Fruit fly (Drosophila melanogaster) whole organism, embryonic: ENCODE measurements around the gene Alg11.

Experiments
- B-H2 ChIP-seq: fragments of 200-800 bp; sonication (Bioruptor generic); optimal IDR thresholded peaks from 2 replicates; lab custom pipeline; 2018; ENCODE audit warnings: missing biosample characterization, mild to moderate bottlenecking, missing genetic modification characterization
- BtbVII ChIP-seq: fragments of 200-800 bp; sonication (Bioruptor generic); optimal IDR thresholded peaks from 3 replicates; lab custom pipeline; 2017; ENCODE audit warnings: missing biosample characterization, mild to moderate bottlenecking, missing genetic modification characterization
- CG1233 ChIP-seq: fragments of 200-800 bp; sonication (Bioruptor generic); optimal IDR thresholded peaks from 4 replicates; lab custom pipeline; 2018; ENCODE audit warnings: missing biosample characterization, mild to moderate bottlenecking, missing genetic modification characterization
- CG1602 ChIP-seq: fragments of 200-800 bp; sonication (Bioruptor generic); optimal IDR thresholded peaks from 3 replicates; lab custom pipeline; 2016; ENCODE audit warnings: missing biosample characterization, missing genetic modification characterization
- CG16815 ChIP-seq: fragments of 200-800 bp; sonication (Bioruptor generic); optimal IDR thresholded peaks from 3 replicates; lab custom pipeline; 2017; ENCODE audit warnings: missing biosample characterization, mild to moderate bottlenecking, missing genetic modification characterization
- CG17612 ChIP-seq: fragments of 200-800 bp; sonication (Bioruptor generic); IDR thresholded peaks from 2 replicates; pipeline ENCODE4 v1.3.6; 2022; ENCODE audit warnings: missing biosample characterization, missing genetic modification characterization
- CG17802 ChIP-seq: fragments of 200-800 bp; sonication (Bioruptor generic); optimal IDR thresholded peaks from 2 replicates; lab custom pipeline; 2018; ENCODE audit warnings: missing biosample characterization, mild to moderate bottlenecking, missing genetic modification characterization, moderate library complexity
- CG18599 ChIP-seq: fragments of 200-800 bp; sonication (Bioruptor generic); optimal IDR thresholded peaks from 3 replicates; lab custom pipeline; 2017; ENCODE audit warnings: missing biosample characterization, missing genetic modification characterization, mild to moderate bottlenecking, moderate library complexity, missing genetic modification reagents
- CG18619 ChIP-seq: fragments of 200-800 bp; sonication (Bioruptor generic); optimal IDR thresholded peaks from 3 replicates; lab custom pipeline; 2017; ENCODE audit warnings: missing biosample characterization, mild to moderate bottlenecking, missing genetic modification characterization
- CG2129 ChIP-seq: fragments of 200-800 bp; sonication (Bioruptor generic); IDR thresholded peaks from 2 replicates; pipeline ENCODE4 v1.3.6; 2022; ENCODE audit warnings: missing biosample characterization, missing genetic modification characterization; ENCODE audit not compliant: partially characterized antibody
- CG32532 ChIP-seq: fragments of 200-800 bp; sonication (Bioruptor generic); IDR thresholded peaks from 2 replicates; pipeline ENCODE4 v1.3.6; 2022; ENCODE audit warnings: missing biosample characterization, missing genetic modification characterization
- CG34224 ChIP-seq: fragments of 200-800 bp; sonication (Bioruptor generic); IDR thresholded peaks from 3 replicates; pipeline ENCODE4 v1.3.6; 2022; ENCODE audit warnings: missing biosample characterization, missing genetic modification characterization; ENCODE audit not compliant: partially characterized antibody
- CG6791 ChIP-seq: fragments of 200-800 bp; sonication (Bioruptor generic); IDR thresholded peaks from 3 replicates; pipeline ENCODE4 v1.3.6; 2022; ENCODE audit warnings: missing biosample characterization, missing genetic modification characterization; ENCODE audit not compliant: partially characterized antibody
- CG6813 ChIP-seq: fragments of 200-800 bp; sonication (Bioruptor generic); optimal IDR thresholded peaks from 2 replicates; lab custom pipeline; 2017; ENCODE audit warnings: missing biosample characterization, missing genetic modification characterization, mild to moderate bottlenecking, moderate library complexity, missing genetic modification reagents
- CG6854 ChIP-seq: fragments of 200-800 bp; sonication (Bioruptor generic); optimal IDR thresholded peaks from 3 replicates; lab custom pipeline; 2017; ENCODE audit warnings: missing biosample characterization, mild to moderate bottlenecking, missing genetic modification characterization
- CG7786 ChIP-seq: fragments of 200-800 bp; sonication (Bioruptor generic); optimal IDR thresholded peaks from 2 replicates; lab custom pipeline; 2016; ENCODE audit warnings: missing biosample characterization, missing genetic modification characterization
- CG8478 ChIP-seq: fragments of >200 bp; optimal IDR thresholded peaks from 2 replicates; lab custom pipeline; 2018
- CoRest ChIP-seq: fragments of 200-800 bp; sonication (Bioruptor generic); optimal IDR thresholded peaks from 3 replicates; lab custom pipeline; 2018; ENCODE audit warnings: missing biosample characterization, mild to moderate bottlenecking, missing genetic modification characterization, moderate library complexity
- E2f1 ChIP-seq: fragments of 200-800 bp; sonication (Bioruptor generic); IDR thresholded peaks from 2 replicates; pipeline ENCODE4 v1.3.6; 2022; ENCODE audit warnings: missing biosample characterization, missing genetic modification characterization
- Elba2 ChIP-seq: fragments of 200-800 bp; sonication (Bioruptor generic); optimal IDR thresholded peaks from 3 replicates; lab custom pipeline; 2016; ENCODE audit warnings: missing biosample characterization, missing genetic modification characterization
- Fer2 ChIP-seq: fragments of 200-800 bp; sonication (Bioruptor generic); optimal IDR thresholded peaks from 2 replicates; lab custom pipeline; 2018; ENCODE audit warnings: missing biosample characterization, mild to moderate bottlenecking, missing genetic modification characterization, moderate library complexity
- Gsc ChIP-seq: fragments of 200-800 bp; sonication (Bioruptor generic); IDR thresholded peaks from 2 replicates; pipeline ENCODE4 v1.3.6; 2022; ENCODE audit warnings: missing biosample characterization, missing genetic modification characterization
- Hmx ChIP-seq: fragments of 200-800 bp; sonication (Bioruptor generic); optimal IDR thresholded peaks from 2 replicates; lab custom pipeline; 2016; ENCODE audit warnings: missing biosample characterization, missing genetic modification characterization
- Hr51 ChIP-seq, 2 experiments: fragments of 200-800 bp; sonication (Bioruptor generic); optimal IDR thresholded peaks; 2 replicates in 1 of 2; 3 replicates in 1 of 2; lab custom pipeline; 2016 to 2018; ENCODE audit warnings: missing biosample characterization in 2 of 2, missing genetic modification characterization in 2 of 2, mild to moderate bottlenecking in 1 of 2, moderate library complexity in 1 of 2
- Hsf ChIP-seq: fragments of 200-800 bp; sonication (Bioruptor generic); optimal IDR thresholded peaks from 3 replicates; lab custom pipeline; 2016; ENCODE audit warnings: missing biosample characterization, missing genetic modification characterization
- MTF-1 ChIP-seq: fragments of 200-800 bp; sonication (Bioruptor generic); optimal IDR thresholded peaks from 2 replicates; lab custom pipeline; 2018; ENCODE audit warnings: missing biosample characterization, mild to moderate bottlenecking, missing genetic modification characterization, borderline replicate concordance
- Mrtf ChIP-seq: fragments of 200-800 bp; sonication (Bioruptor generic); IDR thresholded peaks from 3 replicates; pipeline ENCODE4 v1.3.6; 2022; ENCODE audit warnings: missing biosample characterization, missing genetic modification characterization
- Nf-YA ChIP-seq: fragments of 200-800 bp; sonication (Bioruptor generic); IDR thresholded peaks from 2 replicates; pipeline ENCODE4 v1.3.6; 2022; ENCODE audit warnings: missing biosample characterization, missing genetic modification characterization
- Rfx ChIP-seq: fragments of 200-800 bp; sonication (Bioruptor generic); IDR thresholded peaks from 2 replicates; pipeline ENCODE4 v1.3.6; 2022; ENCODE audit warnings: missing biosample characterization, missing genetic modification characterization
- Rx ChIP-seq: fragments of 200-800 bp; sonication (Bioruptor generic); IDR thresholded peaks from 2 replicates; pipeline ENCODE4 v1.3.6; 2022; ENCODE audit warnings: missing biosample characterization, missing genetic modification characterization
- Sox102F ChIP-seq: fragments of 200-800 bp; sonication (Bioruptor generic); optimal IDR thresholded peaks from 2 replicates; lab custom pipeline; 2018; ENCODE audit warnings: missing biosample characterization, mild to moderate bottlenecking, missing genetic modification characterization, moderate library complexity
- Sry-β ChIP-seq: fragments of 200-800 bp; sonication (Bioruptor generic); optimal IDR thresholded peaks from 2 replicates; lab custom pipeline; 2018; ENCODE audit warnings: missing biosample characterization, mild to moderate bottlenecking, missing genetic modification characterization, moderate library complexity
- YL-1 ChIP-seq: fragments of 200-800 bp; sonication (Bioruptor generic); optimal IDR thresholded peaks from 3 replicates; lab custom pipeline; 2017; ENCODE audit warnings: missing biosample characterization, mild to moderate bottlenecking, missing genetic modification characterization
- aop ChIP-seq: fragments of 200-800 bp; sonication (Bioruptor generic); IDR thresholded peaks from 2 replicates; pipeline ENCODE4 v1.3.6; 2022; ENCODE audit warnings: missing biosample characterization, missing genetic modification characterization
- dan ChIP-seq: fragments of 200-800 bp; sonication (Bioruptor generic); IDR thresholded peaks from 2 replicates; pipeline ENCODE4 v1.3.6; 2022; ENCODE audit warnings: missing biosample characterization, missing genetic modification characterization
- dati ChIP-seq: fragments of 200-800 bp; sonication (Bioruptor generic); IDR thresholded peaks from 2 replicates; pipeline ENCODE4 v1.3.6; 2022; ENCODE audit warnings: missing biosample characterization, missing genetic modification characterization
- dysf ChIP-seq: fragments of 200-800 bp; sonication (Bioruptor generic); IDR thresholded peaks from 3 replicates; pipeline ENCODE4 v1.3.6; 2022; ENCODE audit warnings: missing biosample characterization, missing genetic modification characterization
- ewg ChIP-seq: fragments of 200-800 bp; sonication (Bioruptor generic); optimal IDR thresholded peaks from 3 replicates; lab custom pipeline; 2017; ENCODE audit warnings: mild to moderate bottlenecking, missing biosample characterization, missing genetic modification reagents, missing genetic modification characterization
- eyg ChIP-seq: fragments of 200-800 bp; sonication (Bioruptor generic); optimal IDR thresholded peaks from 3 replicates; lab custom pipeline; 2016; ENCODE audit warnings: missing biosample characterization, missing genetic modification characterization
- ind ChIP-seq: fragments of 200-800 bp; sonication (Bioruptor generic); optimal IDR thresholded peaks from 3 replicates; lab custom pipeline; 2016; ENCODE audit warnings: missing biosample characterization, missing genetic modification characterization
- maf-S ChIP-seq: fragments of 200-800 bp; sonication (Bioruptor generic); optimal IDR thresholded peaks from 2 replicates; lab custom pipeline; 2016; ENCODE audit warnings: missing biosample characterization, missing genetic modification characterization
- mld ChIP-seq: fragments of 200-800 bp; sonication (Bioruptor generic); IDR thresholded peaks from 3 replicates; pipeline ENCODE4 v1.3.6; 2022; ENCODE audit warnings: missing biosample characterization, missing genetic modification characterization; ENCODE audit not compliant: partially characterized antibody
- nom ChIP-seq: fragments of 200-800 bp; sonication (Bioruptor generic); optimal IDR thresholded peaks from 2 replicates; lab custom pipeline; 2017; ENCODE audit warnings: missing biosample characterization, missing genetic modification characterization, mild to moderate bottlenecking, moderate library complexity, missing genetic modification reagents
- slp2 ChIP-seq: fragments of 200-800 bp; sonication (Bioruptor generic); optimal IDR thresholded peaks from 2 replicates; lab custom pipeline; 2016; ENCODE audit warnings: missing biosample characterization, missing genetic modification characterization
- sna ChIP-seq: fragments of 200-800 bp; sonication (Bioruptor generic); IDR thresholded peaks from 2 replicates; pipeline ENCODE4 v1.3.6; 2022; ENCODE audit warnings: missing biosample characterization, missing genetic modification characterization; ENCODE audit not compliant: partially characterized antibody
- so ChIP-seq: fragments of 200-800 bp; sonication (Bioruptor generic); IDR thresholded peaks from 3 replicates; pipeline ENCODE4 v1.3.6; 2022; ENCODE audit warnings: missing biosample characterization, missing genetic modification characterization
- sob ChIP-seq: fragments of 200-800 bp; sonication (Bioruptor generic); IDR thresholded peaks from 2 replicates; pipeline ENCODE4 v1.3.6; 2022; ENCODE audit warnings: missing biosample characterization, missing genetic modification characterization
- vfl ChIP-seq: fragments of 200-800 bp; sonication (Bioruptor generic); optimal IDR thresholded peaks from 2 replicates; lab custom pipeline; 2016; ENCODE audit warnings: missing biosample characterization, missing genetic modification characterization
- vnd ChIP-seq: fragments of 200-800 bp; sonication (Bioruptor generic); IDR thresholded peaks from 3 replicates; pipeline ENCODE4 v1.3.6; 2022; ENCODE audit warnings: missing biosample characterization, missing genetic modification characterization; ENCODE audit not compliant: partially characterized antibody

The Alg11 gene

dm6 chr3L:21639059-21639458 is 13.5 kb downstream of the Alg11 start, which contains the start of gene CG32445:
CG32445 (plus strand) TSS chr3L:21639359.
- TF ChIP-seq Sry-β (GFP tag; lab: Kevin White, UChicago) (no peak), E2f1 (GFP tag; lab: Robert Waterston, UW) (no peak), maf-S (GFP tag; lab: Kevin White, UChicago) (no peak), eyg (GFP tag; lab: Kevin White, UChicago) (no peak), Sox102F (GFP tag; lab: Kevin White, UChicago) (no peak), CG1233 (GFP tag; lab: Kevin White, UChicago) (no peak), CG17802 (tag; lab: Kevin White, UChicago) (no peak), Rx (GFP tag; lab: Robert Waterston, UW) (no peak), aop (GFP tag; lab: Robert Waterston, UW) (no peak), sna (no peak), Hsf (GFP tag; lab: Kevin White, UChicago) (no peak), CG1602 (GFP tag; lab: Kevin White, UChicago) (no peak), CG17612 (GFP tag; lab: Robert Waterston, UW) (no peak), Hr51 (GFP tag; optimal IDR thresholded peaks at IDR 0.05; lab: Kevin White, UChicago) (no peak), so (GFP tag; lab: Robert Waterston, UW) (no peak), Gsc (GFP tag; lab: Robert Waterston, UW) (no peak), CG16815 (GFP tag; lab: Kevin White, UChicago) (no peak)

- TF ChIP-seq dysf, result peak; percentile 37; the same call in 1 of the 3 replicates
- peak; percentile 42 for TF ChIP-seq CG1233 (GFP tag; lab: Kevin White, UChicago)
- no peak for TF ChIP-seq vfl (GFP tag; lab: Kevin White, UChicago)
- peak; percentile 82 for TF ChIP-seq Rfx (GFP tag; lab: Robert Waterston, UW)
- TF ChIP-seq CG32532, result no peak
- no peak for TF ChIP-seq vnd (GFP tag; lab: Robert Waterston, UW)
- no peak for TF ChIP-seq Nf-YA (GFP tag; lab: Robert Waterston, UW)
- peak; percentile 22 for TF ChIP-seq ewg (GFP tag; lab: Kevin White, UChicago)
- no peak for TF ChIP-seq dan (GFP tag; lab: Robert Waterston, UW)
- no peak for TF ChIP-seq mld
- TF ChIP-seq Mrtf (GFP tag; lab: Robert Waterston, UW), result no peak
- TF ChIP-seq CoRest, result peak; percentile 52
- peak; percentile 17 for TF ChIP-seq slp2 (GFP tag; lab: Kevin White, UChicago)
- no peak for TF ChIP-seq eyg (GFP tag; lab: Kevin White, UChicago)
- TF ChIP-seq BtbVII, result no peak
- TF ChIP-seq CG6813 (GFP tag; lab: Kevin White, UChicago), result no peak
- TF ChIP-seq CG8478 (lab: Kevin White, UChicago), result no peak
- TF ChIP-seq aop (GFP tag; lab: Robert Waterston, UW), result no peak
- TF ChIP-seq Hmx (GFP tag; lab: Kevin White, UChicago), result no peak
- TF ChIP-seq dati (GFP tag; lab: Robert Waterston, UW), result no peak
- no peak for TF ChIP-seq CG2129
- 0 out of 3 replicates have a peak, but pooled peaks have one; percentile 39 for TF ChIP-seq CG6791 (GFP tag; lab: Robert Waterston, UW)
- TF ChIP-seq nom (GFP tag; lab: Kevin White, UChicago), result peak; percentile 53
- peak; percentile 43; the same call in 1 of the 2 replicates for TF ChIP-seq sob (GFP tag; lab: Robert Waterston, UW)
- peak; percentile 35 for TF ChIP-seq CG18599
- no peak for TF ChIP-seq Elba2
- peak; percentile 76 for TF ChIP-seq B-H2
- peak; percentile 53 for TF ChIP-seq YL-1
- TF ChIP-seq MTF-1, result no peak
- TF ChIP-seq ind (GFP tag; lab: Kevin White, UChicago), result no peak
- peak; percentile 35 for TF ChIP-seq Fer2 (tag; lab: Kevin White, UChicago)
- TF ChIP-seq CG7786, result peak; percentile 7
- TF ChIP-seq CG6854 (GFP tag; lab: Kevin White, UChicago), result no peak
- TF ChIP-seq CG18619 (GFP tag; lab: Kevin White, UChicago), result peak; percentile 38
- TF ChIP-seq CG34224 (GFP tag; lab: Robert Waterston, UW), result no peak
Measured at dm6 chr3L:21640815-21641214, 15.2 kb downstream of the Alg11 start, which contains the start of gene Atox1. Atox1 (plus strand) TSS chr3L:21640995.
